Fruit fly (Drosophila melanogaster): Measurements from ENCODE around the gene CG31253.

Gene CG31253

dm6 chr3R:27953890-27954289 is 6.5 kb downstream of the CG31253 start, which contains the start of gene CG4951 (continued):
- TF ChIP-seq zf30C (GFP tag; optimal IDR thresholded peaks at IDR 0.05) (no peak), CG3847 (GFP tag; IDR thresholded peaks at IDR 0.05) (peak; percentile 56), CG10979 (tag; optimal IDR thresholded peaks at IDR 0.05) (no peak), CG10267 (tag; optimal IDR thresholded peaks at IDR 0.05) (peak; percentile 44), CG13424 (tag; optimal IDR thresholded peaks at IDR 0.05) (no peak), CG3838 (GFP tag; optimal IDR thresholded peaks at IDR 0.05) (no peak), YL-1 (GFP tag; optimal IDR thresholded peaks at IDR 0.05) (peak; percentile 26), CG30020 (tag; optimal IDR thresholded peaks at IDR 0.05) (no peak), CG18619 (GFP tag; optimal IDR thresholded peaks at IDR 0.05) (no peak), sna (GFP tag; IDR thresholded peaks at IDR 0.05; ENCODE audit: partially characterized antibody) (no peak; the same call in 1 of the 2 replicates), CG10462 (GFP tag; optimal IDR thresholded peaks at IDR 0.05) (no peak), pho (GFP tag; optimal IDR thresholded peaks at IDR 0.05) (no peak), E2f2 (GFP tag; IDR thresholded peaks at IDR 0.05) (peak; percentile 97), CG13894 (tag; optimal IDR thresholded peaks at IDR 0.05) (no peak), CG11085 (GFP tag; IDR thresholded peaks at IDR 0.05) (no peak), run (tag; optimal IDR thresholded peaks at IDR 0.05) (no peak), Dp (GFP tag; optimal IDR thresholded peaks at IDR 0.05) (peak; percentile 96), bbx (GFP tag; IDR thresholded peaks at IDR 0.05; ENCODE audit: partially characterized antibody) (peak; percentile 63; the same call in 1 of the 2 replicates), D19B (GFP tag; optimal IDR thresholded peaks at IDR 0.05) (no peak), CG2199 (GFP tag; IDR thresholded peaks at IDR 0.05) (no peak), PHDP (tag; optimal IDR thresholded peaks at IDR 0.05) (no peak), Fer2 (tag; optimal IDR thresholded peaks at IDR 0.05) (no peak), CG13296 (GFP tag; optimal IDR thresholded peaks at IDR 0.05) (no peak), crol (GFP tag; IDR thresholded peaks at IDR 0.05) (no peak), CG18011 (GFP tag; optimal IDR thresholded peaks at IDR 0.05) (no peak), CG8944 (GFP tag; optimal IDR thresholded peaks at IDR 0.05) (no peak), onecut (GFP tag; IDR thresholded peaks at IDR 0.05) (no peak), lab (GFP tag; optimal IDR thresholded peaks at IDR 0.05) (no peak), sisA (GFP tag; IDR thresholded peaks at IDR 0.05) (no peak), MESR4 (GFP tag; optimal IDR thresholded peaks at IDR 0.05) (peak; percentile 52), CG12155 (GFP tag; optimal IDR thresholded peaks at IDR 0.05) (no peak), tin (GFP tag; optimal IDR thresholded peaks at IDR 0.05) (no peak), Xrp1 (GFP tag; IDR thresholded peaks at IDR 0.05) (no peak), CG11504 (tag; optimal IDR thresholded peaks at IDR 0.05) (no peak), CG2712 (tag; optimal IDR thresholded peaks at IDR 0.05) (no peak), h (optimal IDR thresholded peaks at IDR 0.05) (no peak), CG12659 (GFP tag; optimal IDR thresholded peaks at IDR 0.05) (peak; percentile 2), CG1647 (GFP tag; optimal IDR thresholded peaks at IDR 0.05) (no peak), CG9797 (GFP tag; optimal IDR thresholded peaks at IDR 0.05) (peak; percentile 95), Lim3 (GFP tag; IDR thresholded peaks at IDR 0.05) (no peak), CG11560 (tag; IDR thresholded peaks at IDR 0.05) (peak; percentile 45; the same call in 1 of the 3 replicates), ro (GFP tag; IDR thresholded peaks at IDR 0.05) (no peak), CoRest (tag; optimal IDR thresholded peaks at IDR 0.05) (no peak), Hsf (GFP tag; optimal IDR thresholded peaks at IDR 0.05) (no peak), CG34422 (GFP tag; IDR thresholded peaks at IDR 0.05) (0 out of 3 replicates have a peak, but pooled peaks have one; percentile 17), CG14860 (GFP tag; IDR thresholded peaks at IDR 0.05; ENCODE audit: partially characterized antibody) (peak; percentile 53; the same call in 2 of the 3 replicates), zen (tag; optimal IDR thresholded peaks at IDR 0.05) (peak; percentile 13), CG15514 (GFP tag; optimal IDR thresholded peaks at IDR 0.05) (peak; percentile 68), GATAe (GFP tag; conservative IDR thresholded peaks at IDR 0.05) (no peak), sug (tag; optimal IDR thresholded peaks at IDR 0.05) (no peak), fd64A (GFP tag; optimal IDR thresholded peaks at IDR 0.05) (no peak)
